Worm (Caenorhabditis elegans) whole organism, L3 larva: Measurements from ENCODE around the gene R09H10.3.

Experiments used
- ZK546.5 ChIP-seq: sonication (generic microtip); optimal IDR thresholded peaks from 2 replicates; lab custom pipeline; 2017; ENCODE audit warnings: missing biosample characterization, missing genetic modification characterization
- aly-2 ChIP-seq: fragments of 150-350 bp; optimal IDR thresholded peaks from 2 replicates; lab custom pipeline; 2014; ENCODE audit warnings: missing biosample characterization, missing genetic modification characterization
- ama-1 ChIP-seq: fragments of 150-350 bp; optimal IDR thresholded peaks from 2 replicates; lab custom pipeline; 2018
- ceh-28 ChIP-seq: fragments of 150-350 bp; optimal IDR thresholded peaks from 2 replicates; lab custom pipeline; 2014; ENCODE audit warnings: missing biosample characterization, missing genetic modification reagents, missing genetic modification characterization
- ceh-82 ChIP-seq: fragments of 150-350 bp; optimal IDR thresholded peaks from 2 replicates; lab custom pipeline; 2014; ENCODE audit warnings: missing biosample characterization, missing genetic modification characterization
- egl-27 ChIP-seq: sonication (generic microtip); optimal IDR thresholded peaks from 4 replicates; lab custom pipeline; 2017; ENCODE audit warnings: missing biosample characterization, missing genetic modification reagents, missing genetic modification characterization
- egl-5 ChIP-seq: fragments of 150-350 bp; optimal IDR thresholded peaks from 2 replicates; lab custom pipeline; 2017; ENCODE audit warnings: missing biosample characterization, missing genetic modification reagents, missing genetic modification characterization, inconsistent platforms
- elt-1 ChIP-seq: fragments of 150-350 bp; optimal IDR thresholded peaks from 2 replicates; lab custom pipeline; 2014; ENCODE audit warnings: missing biosample characterization, missing genetic modification characterization
- elt-2 ChIP-seq: sonication (generic microtip); optimal IDR thresholded peaks from 2 replicates; lab custom pipeline; 2016; ENCODE audit warnings: missing genetic modification reagents, mild to moderate bottlenecking, missing genetic modification characterization, missing compliant biosample characterization
- elt-3 ChIP-seq, 3 experiments: fragments of 150-350 bp in 1 of 3; sonication (generic microtip) in 2 of 3; optimal IDR thresholded peaks; 2 replicates in 2 of 3; 4 replicates in 1 of 3; lab custom pipeline; 2014 to 2017; ENCODE audit warnings: missing biosample characterization in 3 of 3, missing genetic modification characterization in 3 of 3
- eor-1 ChIP-seq, 2 experiments: fragments of 150-350 bp; optimal IDR thresholded peaks; 2 replicates each; lab custom pipeline; 2014 to 2018; ENCODE audit warnings: missing biosample characterization in 2 of 2, missing genetic modification characterization in 2 of 2
- fkh-10 ChIP-seq: sonication (generic microtip); optimal IDR thresholded peaks from 2 replicates; lab custom pipeline; 2017; ENCODE audit warnings: missing biosample characterization, missing genetic modification reagents, missing genetic modification characterization
- hmg-11 ChIP-seq: sonication (generic microtip); optimal IDR thresholded peaks from 2 replicates; lab custom pipeline; 2016; ENCODE audit warnings: missing genetic modification characterization, missing compliant biosample characterization
- lin-15B ChIP-seq: fragments of 150-350 bp; optimal IDR thresholded peaks from 2 replicates; lab custom pipeline; 2014; ENCODE audit warnings: missing biosample characterization, missing genetic modification characterization
- lsy-12 ChIP-seq: sonication (generic microtip); optimal IDR thresholded peaks from 2 replicates; lab custom pipeline; 2016; ENCODE audit warnings: mild to moderate bottlenecking, missing genetic modification characterization, missing compliant biosample characterization
- mdl-1 ChIP-seq: fragments of 150-350 bp; optimal IDR thresholded peaks from 2 replicates; lab custom pipeline; 2014; ENCODE audit warnings: missing biosample characterization, missing genetic modification characterization
- mml-1 ChIP-seq: fragments of 150-350 bp; sonication (generic microtip); optimal IDR thresholded peaks from 3 replicates; lab custom pipeline; 2014; ENCODE audit warnings: missing biosample characterization, missing genetic modification characterization
- nfya-1 ChIP-seq: sonication (generic microtip); optimal IDR thresholded peaks from 2 replicates; lab custom pipeline; 2017; ENCODE audit warnings: missing genetic modification characterization, mild to moderate bottlenecking, missing compliant biosample characterization, antibody characterized with exemption, moderate library complexity; ENCODE audit not compliant: insufficient read depth
- nhr-11 ChIP-seq: fragments of 150-350 bp; optimal IDR thresholded peaks from 2 replicates; lab custom pipeline; 2014; ENCODE audit warnings: missing biosample characterization, missing genetic modification characterization
- nhr-12 ChIP-seq: fragments of 150-350 bp; optimal IDR thresholded peaks from 2 replicates; lab custom pipeline; 2014; ENCODE audit warnings: missing biosample characterization, missing genetic modification characterization
- nhr-23 ChIP-seq: fragments of 150-350 bp; optimal IDR thresholded peaks from 2 replicates; lab custom pipeline; 2014; ENCODE audit warnings: missing biosample characterization, missing genetic modification reagents, missing genetic modification characterization
- nhr-237 ChIP-seq: fragments of 150-350 bp; optimal IDR thresholded peaks from 2 replicates; lab custom pipeline; 2014; ENCODE audit warnings: missing biosample characterization, missing genetic modification characterization
- nhr-25 ChIP-seq: sonication (generic microtip); optimal IDR thresholded peaks from 2 replicates; lab custom pipeline; 2017; ENCODE audit warnings: missing biosample characterization, missing genetic modification characterization
- nhr-43 ChIP-seq: sonication (generic microtip); optimal IDR thresholded peaks from 2 replicates; lab custom pipeline; 2016; ENCODE audit warnings: mild to moderate bottlenecking, missing genetic modification characterization, missing compliant biosample characterization; ENCODE audit not compliant: poor library complexity, severe bottlenecking
- nhr-77 ChIP-seq: fragments of 150-350 bp; optimal IDR thresholded peaks from 2 replicates; lab custom pipeline; 2014; ENCODE audit warnings: missing biosample characterization, missing genetic modification characterization
- pha-4 ChIP-seq: fragments of 150-350 bp; optimal IDR thresholded peaks from 2 replicates; lab custom pipeline; 2014; ENCODE audit warnings: missing biosample characterization, missing genetic modification reagents, missing genetic modification characterization
- pqm-1 ChIP-seq: fragments of 150-350 bp; optimal IDR thresholded peaks from 2 replicates; lab custom pipeline; 2017; ENCODE audit warnings: missing biosample characterization, missing genetic modification characterization, inconsistent platforms
- sea-2 ChIP-seq: fragments of 150-350 bp; sonication (generic microtip); optimal IDR thresholded peaks from 4 replicates; lab custom pipeline; 2014; ENCODE audit warnings: missing biosample characterization, missing genetic modification reagents, missing genetic modification characterization
- skn-1 ChIP-seq: fragments of 150-350 bp; optimal IDR thresholded peaks from 2 replicates; lab custom pipeline; 2014; ENCODE audit warnings: missing biosample characterization, missing genetic modification characterization
- snpc-4 ChIP-seq: fragments of 150-350 bp; optimal IDR thresholded peaks from 2 replicates; lab custom pipeline; 2014; ENCODE audit warnings: missing biosample characterization, missing genetic modification characterization
- tbx-2 ChIP-seq: sonication (generic microtip); optimal IDR thresholded peaks from 2 replicates; lab custom pipeline; 2016; ENCODE audit warnings: mild to moderate bottlenecking, missing genetic modification characterization, missing compliant biosample characterization
- unc-39 ChIP-seq: sonication (generic microtip); optimal IDR thresholded peaks from 4 replicates; lab custom pipeline; 2017; ENCODE audit warnings: missing biosample characterization, missing genetic modification characterization
- unc-62 ChIP-seq: fragments of 150-350 bp; sonication (generic microtip); optimal IDR thresholded peaks from 4 replicates; lab custom pipeline; 2014; ENCODE audit warnings: missing biosample characterization, missing genetic modification reagents, missing genetic modification characterization
- zag-1 ChIP-seq: fragments of 150-350 bp; optimal IDR thresholded peaks from 2 replicates; lab custom pipeline; 2014; ENCODE audit warnings: missing biosample characterization, missing genetic modification characterization

Gene R09H10.3

DNA sequence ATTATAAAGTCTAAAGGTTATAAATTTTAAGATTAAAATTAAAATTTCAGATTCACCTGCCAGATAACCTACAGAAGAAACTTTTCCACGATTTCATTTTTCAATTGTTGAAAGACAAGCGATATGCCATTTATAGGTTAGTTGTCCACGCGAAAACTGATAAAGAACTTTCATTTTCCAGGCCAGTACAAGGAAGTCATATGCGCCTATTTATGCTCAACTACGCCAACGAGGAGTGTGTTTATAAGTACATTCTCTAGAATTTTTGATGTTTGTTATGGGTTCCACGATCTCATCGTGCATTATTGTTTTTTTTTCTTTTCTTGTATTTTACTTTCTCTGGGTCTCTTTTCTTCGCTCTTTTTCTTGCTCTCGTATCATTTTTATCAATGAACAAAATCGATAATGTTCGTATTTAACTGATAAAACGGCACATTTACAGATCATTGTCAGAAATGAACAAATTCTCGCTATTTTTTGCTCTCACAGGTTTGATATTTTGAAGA, at the start of gene R09H10.3:
Gene R09H10.3, plus strand, starts transcription at position 456 of the 506 bp plus-strand sequence.
- TF ChIP-seq nhr-11 (tag; lab: Kevin White, UChicago) (no peak), nhr-43 (no peak), nhr-25 (no peak), elt-2 (tag; lab: Kevin White, UChicago) (peak; percentile 77), lin-15B (no peak), pqm-1 (tag; lab: Kevin White, UChicago) (peak; percentile 19), ZK546.5 (tag; lab: Kevin White, UChicago) (no peak), nfya-1 (tag; lab: Kevin White, UChicago) (no peak), nhr-77 (tag; lab: Kevin White, UChicago) (no peak)
- TF ChIP-seq, all 47 proteins: peak for 2

- TF ChIP-seq egl-27 (tag; lab: Kevin White, UChicago) = no peak
- no peak for TF ChIP-seq nfya-1 (tag; lab: Kevin White, UChicago)
- no peak for TF ChIP-seq nhr-12 (tag; lab: Kevin White, UChicago)
- TF ChIP-seq ama-1 (lab: Kevin White, UChicago) = no peak
- TF ChIP-seq nhr-237 (tag; lab: Kevin White, UChicago) = no peak
- TF ChIP-seq nhr-11 (tag; lab: Kevin White, UChicago) = no peak
- TF ChIP-seq lsy-12 (tag; lab: Kevin White, UChicago) = no peak
- TF ChIP-seq unc-39 = no peak
- no peak for TF ChIP-seq pqm-1 (tag; lab: Kevin White, UChicago)
- TF ChIP-seq zag-1 = no peak
- TF ChIP-seq nhr-77 (tag; lab: Kevin White, UChicago) = no peak
- TF ChIP-seq ceh-82 = no peak
- no peak for TF ChIP-seq eor-1 (tag; optimal IDR thresholded peaks at IDR 0.05; lab: Kevin White, UChicago)
- TF ChIP-seq egl-5 (tag; lab: Kevin White, UChicago) = no peak
- TF ChIP-seq ZK546.5 (tag; lab: Kevin White, UChicago) = no peak
- TF ChIP-seq skn-1 (tag; lab: Kevin White, UChicago) = no peak
- no peak for TF ChIP-seq mml-1 (tag; lab: Kevin White, UChicago)
These were observed 48.4 kb upstream of the R09H10.3 start, which contains the start of gene zim-3 for ce11 chrIV:10558415-10558814. Gene zim-3, plus strand, starts transcription at chrIV:10558715.

DNA sequence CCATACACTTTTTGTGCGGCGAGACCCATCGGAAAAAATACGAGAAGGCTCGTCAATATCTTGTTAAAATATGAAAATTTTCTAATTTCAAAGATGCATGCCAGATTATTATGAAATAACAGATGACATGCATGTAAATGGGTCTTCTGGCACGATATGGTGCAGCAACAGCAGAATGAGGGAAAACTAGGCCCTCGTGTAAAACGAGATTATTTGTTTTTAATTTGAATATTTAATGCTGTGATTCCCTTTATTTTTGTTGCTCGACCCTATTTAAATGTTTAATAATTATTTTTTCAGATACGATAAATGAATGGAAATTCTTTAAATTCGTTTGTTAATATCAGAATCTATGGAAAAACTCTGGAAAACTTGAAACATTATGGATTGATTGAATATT, 45.2 kb upstream of the R09H10.3 start, which contains the start of gene him-8:
Gene him-8, plus strand, starts transcription at position 301 of the 400 bp plus-strand sequence.
- TF ChIP-seq nhr-237 (tag; lab: Kevin White, UChicago) (no peak), sea-2 (GFP tag; lab: Kevin White, UChicago) (no peak), elt-3 (tag; optimal IDR thresholded peaks at IDR 0.05; lab: Kevin White, UChicago) (no peak), unc-39 (no peak), nhr-77 (tag; lab: Kevin White, UChicago) (no peak), unc-62 (GFP tag; lab: Kevin White, UChicago) (no peak), nhr-23 (no peak), hmg-11 (no peak), pha-4 (no peak)

DNA sequence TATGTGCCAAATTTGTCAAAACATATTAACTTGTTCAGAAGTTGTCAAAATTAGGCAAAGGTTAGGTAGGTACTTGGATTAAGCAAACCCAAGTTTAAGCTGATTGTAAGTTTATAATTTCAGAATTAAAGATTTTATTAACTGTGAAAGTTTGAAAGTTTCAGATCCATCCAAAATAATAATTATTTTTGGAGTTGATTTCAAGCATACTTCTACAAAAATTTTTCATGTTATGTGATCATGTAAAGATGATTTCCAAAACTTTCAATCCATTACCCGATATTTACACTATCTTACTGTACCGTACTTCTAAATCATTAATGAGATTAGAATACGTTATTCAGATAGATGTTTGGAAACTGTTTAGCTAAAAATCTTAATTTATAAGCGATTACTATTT, 42.2 kb upstream of the R09H10.3 start:
- TF ChIP-seq nhr-12 (tag; lab: Kevin White, UChicago) (no peak), egl-27 (tag; lab: Kevin White, UChicago) (no peak), nhr-23 (no peak), ama-1 (lab: Kevin White, UChicago) (no peak), tbx-2 (tag; lab: Kevin White, UChicago) (no peak), nhr-11 (tag; lab: Kevin White, UChicago) (no peak), ceh-28 (no peak), ceh-82 (no peak), pha-4 (no peak), snpc-4 (no peak), elt-1 (no peak), sea-2 (GFP tag; lab: Kevin White, UChicago) (no peak), elt-2 (tag; lab: Kevin White, UChicago) (no peak), aly-2 (tag; lab: Kevin White, UChicago) (no peak)

DNA sequence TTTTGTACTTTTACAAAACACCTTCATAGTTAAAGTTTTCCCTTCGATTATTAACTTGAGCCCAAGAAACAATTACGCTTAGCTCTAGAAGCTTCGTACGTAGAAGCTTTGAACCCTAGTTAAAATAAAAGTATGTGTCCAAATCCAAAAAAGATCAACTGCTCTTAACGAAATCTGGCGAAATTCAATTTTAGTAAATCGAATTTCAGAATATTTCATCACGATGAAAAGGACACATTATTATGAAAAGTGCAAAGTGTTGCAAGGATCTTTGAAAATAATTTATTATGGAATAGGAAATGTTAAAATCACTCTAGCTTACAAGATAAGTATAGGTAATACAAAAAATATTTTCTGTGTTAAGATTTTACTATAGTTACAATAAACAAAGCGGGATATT, 41.5 kb upstream of the R09H10.3 start:
- TF ChIP-seq hmg-11 (no peak), nhr-43 (no peak), nhr-237 (tag; lab: Kevin White, UChicago) (no peak), fkh-10 (GFP tag; lab: Kevin White, UChicago) (peak; percentile 83), ama-1 (lab: Kevin White, UChicago) (no peak), mdl-1 (tag; lab: Kevin White, UChicago) (no peak)
